Fruit fly (Drosophila melanogaster) whole organism, prepupa: ENCODE results near the gene CG8419.

ENCODE experiments used
- Blimp-1 ChIP-seq: fragments of 200-800 bp; sonication (Bioruptor generic); optimal IDR thresholded peaks from 3 replicates; lab custom pipeline; 2017; ENCODE audit warnings: missing biosample characterization, missing genetic modification characterization, mild to moderate bottlenecking, moderate library complexity, missing genetic modification reagents
- CG11294 ChIP-seq: fragments of 200-800 bp; sonication (Bioruptor generic); IDR thresholded peaks from 2 replicates; pipeline ENCODE4 v1.3.6; 2022; ENCODE audit warnings: missing biosample characterization, missing genetic modification characterization
- CG11902 ChIP-seq: fragments of 200-800 bp; sonication (Bioruptor generic); optimal IDR thresholded peaks from 3 replicates; lab custom pipeline; 2016; ENCODE audit warnings: missing biosample characterization, missing genetic modification characterization
- CG3919 ChIP-seq: fragments of 200-800 bp; sonication (Bioruptor generic); optimal IDR thresholded peaks from 3 replicates; lab custom pipeline; 2016; ENCODE audit warnings: missing biosample characterization, missing genetic modification characterization
- CG8119 ChIP-seq: fragments of 200-800 bp; sonication (Bioruptor generic); IDR thresholded peaks from 3 replicates; pipeline ENCODE4 v1.3.6; 2022; ENCODE audit warnings: missing biosample characterization, missing genetic modification characterization
- Ets21C ChIP-seq: fragments of 200-800 bp; sonication (Bioruptor generic); optimal IDR thresholded peaks from 3 replicates; lab custom pipeline; 2016; ENCODE audit warnings: missing biosample characterization, missing genetic modification characterization
- Gug ChIP-seq: fragments of 200-800 bp; sonication (Bioruptor generic); IDR thresholded peaks from 2 replicates; pipeline ENCODE4 v1.3.6; 2022; ENCODE audit warnings: missing biosample characterization, missing genetic modification characterization
- Hr38 ChIP-seq: sonication (Bioruptor generic); optimal IDR thresholded peaks from 2 replicates; lab custom pipeline; 2016; ENCODE audit warnings: missing biosample characterization, missing genetic modification characterization
- OdsH ChIP-seq: fragments of 200-800 bp; sonication (Bioruptor generic); optimal IDR thresholded peaks from 3 replicates; lab custom pipeline; 2016; ENCODE audit warnings: missing biosample characterization, missing genetic modification characterization
- Sox102F ChIP-seq: fragments of 200-800 bp; sonication (Bioruptor generic); optimal IDR thresholded peaks from 2 replicates; lab custom pipeline; 2016; ENCODE audit warnings: missing biosample characterization, mild to moderate bottlenecking, missing genetic modification characterization
- Sox15 ChIP-seq: fragments of 200-800 bp; sonication (Bioruptor generic); optimal IDR thresholded peaks from 3 replicates; lab custom pipeline; 2016; ENCODE audit warnings: missing biosample characterization, missing genetic modification characterization
- acj6 ChIP-seq: fragments of 200-800 bp; sonication (Bioruptor generic); optimal IDR thresholded peaks from 3 replicates; lab custom pipeline; 2016; ENCODE audit warnings: missing biosample characterization, missing genetic modification characterization
- pdm3 ChIP-seq: fragments of 200-800 bp; sonication (Bioruptor generic); optimal IDR thresholded peaks from 3 replicates; lab custom pipeline; 2016; ENCODE audit warnings: missing biosample characterization, missing genetic modification characterization

dm6 chr2L:8161994-8162306 is 44.0 kb upstream of the CG8419 start:
- TF ChIP-seq Gug (GFP tag; lab: Robert Waterston, UW) (no peak), Blimp-1 (GFP tag; lab: Kevin White, UChicago) (no peak), OdsH (no peak), CG3919 (GFP tag; lab: Kevin White, UChicago) (no peak), Sox102F (no peak), pdm3 (GFP tag; lab: Kevin White, UChicago) (no peak), acj6 (GFP tag; lab: Kevin White, UChicago) (no peak), CG11902 (GFP tag; lab: Kevin White, UChicago) (no peak), CG8119 (GFP tag; lab: Robert Waterston, UW) (no peak), CG11294 (GFP tag; lab: Robert Waterston, UW) (no peak), Sox15 (GFP tag; lab: Kevin White, UChicago) (no peak), Ets21C (GFP tag; lab: Kevin White, UChicago) (no peak), Hr38 (GFP tag; lab: Kevin White, UChicago) (no peak)
